Fruit fly (Drosophila melanogaster): ENCODE measurements around the gene CG15172.

CG15172 gene

DNA sequence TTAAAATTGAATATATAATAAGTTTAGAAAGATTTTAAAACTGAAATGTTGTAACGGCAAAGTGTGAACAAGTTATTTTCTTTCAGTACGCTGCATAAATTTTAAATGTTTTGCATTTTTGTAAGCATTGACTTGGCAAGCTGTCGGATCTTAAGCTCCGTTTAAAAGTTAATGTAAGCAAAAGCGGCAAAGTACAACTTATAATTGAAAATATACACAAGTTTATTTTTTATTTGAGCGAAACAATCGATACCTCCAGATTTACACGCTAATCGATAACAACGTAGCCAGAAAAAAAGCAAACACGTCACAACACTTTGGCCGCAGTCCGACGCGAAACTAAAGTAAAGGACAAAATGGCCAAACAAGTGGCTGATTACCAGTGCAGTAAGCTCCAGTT lies 19.4 kb downstream of the CG15172 start, which contains the start of gene Catsup:
Catsup (plus strand) TSS at position 273 of the 400 bp plus-strand sequence.
- TF ChIP-seq Eip78C (GFP tag) = peak; percentile 37
- no peak for TF ChIP-seq Smox (GFP tag; optimal IDR thresholded peaks at IDR 0.05)

- peak; percentile 54; the same call in 2 of the 3 replicates for TF ChIP-seq CG8119 (GFP tag; IDR thresholded peaks at IDR 0.05)
- peak; percentile 72 for TF ChIP-seq CG11762 (GFP tag; optimal IDR thresholded peaks at IDR 0.05; ENCODE audit: insufficient read depth)
- no peak for TF ChIP-seq fkh (GFP tag; optimal IDR thresholded peaks at IDR 0.05)
- peak; percentile 84 for TF ChIP-seq Met (GFP tag; optimal IDR thresholded peaks at IDR 0.05)
- peak; percentile 55 for TF ChIP-seq Lpt (GFP tag; optimal IDR thresholded peaks at IDR 0.05)
- peak; percentile 80 for TF ChIP-seq CG34406 (GFP tag; optimal IDR thresholded peaks at IDR 0.05)
- TF ChIP-seq CG31627 (GFP tag; optimal IDR thresholded peaks at IDR 0.05) = peak; percentile 89
- peak; percentile 59 for TF ChIP-seq CG8632 (GFP tag; optimal IDR thresholded peaks at IDR 0.05)
- no peak for TF ChIP-seq Hr38 (GFP tag; optimal IDR thresholded peaks at IDR 0.05)
- TF ChIP-seq topi (GFP tag; optimal IDR thresholded peaks at IDR 0.05) = peak; percentile 81
- peak; percentile 52 for TF ChIP-seq CG1621 (tag; optimal IDR thresholded peaks at IDR 0.05)
- no peak for TF ChIP-seq CG11294 (GFP tag; IDR thresholded peaks at IDR 0.05)
- TF ChIP-seq dsx (GFP tag; optimal IDR thresholded peaks at IDR 0.05; ENCODE audit: poor library complexity, severe bottlenecking) = peak; percentile 65
- TF ChIP-seq Gug (GFP tag; IDR thresholded peaks at IDR 0.05) = peak; percentile 66
- no peak for TF ChIP-seq svp (GFP tag)
- peak; percentile 79 for TF ChIP-seq CG3919 (GFP tag; optimal IDR thresholded peaks at IDR 0.05)
- TF ChIP-seq CG8319 (GFP tag; optimal IDR thresholded peaks at IDR 0.05) = peak; percentile 53
- TF ChIP-seq eg (GFP tag; IDR thresholded peaks at IDR 0.05) = peak; percentile 78
- TF ChIP-seq Ets21C (GFP tag; optimal IDR thresholded peaks at IDR 0.05) = peak; percentile 80
- peak; percentile 51; the same call in 1 of the 2 replicates for TF ChIP-seq CG15336 (GFP tag; IDR thresholded peaks at IDR 0.05)
- peak; percentile 82 for TF ChIP-seq CG3032 (tag; optimal IDR thresholded peaks at IDR 0.05)
- peak; percentile 89 for TF ChIP-seq Hr39 (GFP tag; optimal IDR thresholded peaks at IDR 0.05)
- TF ChIP-seq Blimp-1 (GFP tag; optimal IDR thresholded peaks at IDR 0.05) = no peak
- peak; percentile 62 for TF ChIP-seq Ets96B (tag; optimal IDR thresholded peaks at IDR 0.05)
- TF ChIP-seq lz (GFP tag; optimal IDR thresholded peaks at IDR 0.05) = peak; percentile 86
- peak; percentile 82 for TF ChIP-seq cyc (GFP tag; optimal IDR thresholded peaks at IDR 0.05)
- no peak for TF ChIP-seq CG6276 (GFP tag; optimal IDR thresholded peaks at IDR 0.05)
- no peak for TF ChIP-seq Eip93F (GFP tag; optimal IDR thresholded peaks at IDR 0.05)
- TF ChIP-seq ss (GFP tag; optimal IDR thresholded peaks at IDR 0.05) = no peak
- TF ChIP-seq fd59A (GFP tag; optimal IDR thresholded peaks at IDR 0.05) = peak; percentile 27
- TF ChIP-seq CG4318 (GFP tag; optimal IDR thresholded peaks at IDR 0.05) = no peak
- peak; percentile 60 for TF ChIP-seq Sox15 (GFP tag; optimal IDR thresholded peaks at IDR 0.05)
- TF ChIP-seq fd85E (GFP tag; optimal IDR thresholded peaks at IDR 0.05) = no peak
- TF ChIP-seq acj6 (GFP tag; optimal IDR thresholded peaks at IDR 0.05) = peak; percentile 81
- TF ChIP-seq CG11902 (GFP tag; optimal IDR thresholded peaks at IDR 0.05) = peak; percentile 55
- no peak for TF ChIP-seq CG6808 (GFP tag; optimal IDR thresholded peaks at IDR 0.05)
- no peak for TF ChIP-seq spab (GFP tag; optimal IDR thresholded peaks at IDR 0.05)
- peak; percentile 73 for TF ChIP-seq CG6792 (GFP tag; optimal IDR thresholded peaks at IDR 0.05)
- peak; percentile 88 for TF ChIP-seq vri (GFP tag; optimal IDR thresholded peaks at IDR 0.05)
- TF ChIP-seq Sox14 (GFP tag; optimal IDR thresholded peaks at IDR 0.05) = peak; percentile 91
- TF ChIP-seq net (GFP tag; optimal IDR thresholded peaks at IDR 0.05) = peak; percentile 78
- peak; percentile 74 for TF ChIP-seq CG6163 (GFP tag; IDR thresholded peaks at IDR 0.05)
- TF ChIP-seq CG6854 (GFP tag; optimal IDR thresholded peaks at IDR 0.05) = no peak
- peak; percentile 84 for TF ChIP-seq achi (GFP tag; optimal IDR thresholded peaks at IDR 0.05)
- peak; percentile 74 for TF ChIP-seq CG32006 (GFP tag; optimal IDR thresholded peaks at IDR 0.05)
- peak; percentile 90 for TF ChIP-seq esn (GFP tag; optimal IDR thresholded peaks at IDR 0.05)
- TF ChIP-seq Hr4 (GFP tag; optimal IDR thresholded peaks at IDR 0.05) = peak; percentile 87
- no peak for TF ChIP-seq CG7368 (GFP tag; optimal IDR thresholded peaks at IDR 0.05)
Measured at dm6 chr2L:19045111-19045560, 22.9 kb downstream of the CG15172 start, which contains the start of the genes Ttc19 and Acn. TSS of gene Ttc19 (minus strand) at chr2L:19045148. TSS of gene Acn (plus strand) at chr2L:19045355.

All from whole organism, prepupa.